Fruit fly (Drosophila melanogaster) whole organism, embryonic: ENCODE results near the gene Dif.

Experiments used
- CG11723 ChIP-seq: fragments of 200-800 bp; sonication (Bioruptor generic); optimal IDR thresholded peaks from 2 replicates; lab custom pipeline; 2017; ENCODE audit warnings: missing biosample characterization, mild to moderate bottlenecking, missing genetic modification characterization
- CG13894 ChIP-seq: fragments of 200-800 bp; sonication (Bioruptor generic); optimal IDR thresholded peaks from 3 replicates; lab custom pipeline; 2018; ENCODE audit warnings: missing biosample characterization, mild to moderate bottlenecking, missing genetic modification characterization, moderate library complexity
- CG14860 ChIP-seq: fragments of 200-800 bp; sonication (Bioruptor generic); IDR thresholded peaks from 3 replicates; pipeline ENCODE4 v1.3.6; 2022; ENCODE audit warnings: missing biosample characterization, missing genetic modification characterization; ENCODE audit not compliant: partially characterized antibody
- CG15269 ChIP-seq: fragments of 200-800 bp; sonication (Bioruptor generic); optimal IDR thresholded peaks from 2 replicates; lab custom pipeline; 2018; ENCODE audit warnings: missing biosample characterization, mild to moderate bottlenecking, missing genetic modification characterization, moderate library complexity
- CG1602 ChIP-seq: fragments of 200-800 bp; sonication (Bioruptor generic); optimal IDR thresholded peaks from 3 replicates; lab custom pipeline; 2016; ENCODE audit warnings: missing biosample characterization, missing genetic modification characterization
- CG1603 ChIP-seq: fragments of 200-800 bp; sonication (Bioruptor generic); optimal IDR thresholded peaks from 2 replicates; lab custom pipeline; 2019; ENCODE audit warnings: missing biosample characterization, mild to moderate bottlenecking, missing genetic modification characterization, moderate library complexity
- CG17186 ChIP-seq: fragments of 200-800 bp; sonication (Bioruptor generic); optimal IDR thresholded peaks from 3 replicates; lab custom pipeline; 2017; ENCODE audit warnings: missing biosample characterization, missing genetic modification reagents, missing genetic modification characterization
- CG17359 ChIP-seq: fragments of 200-800 bp; sonication (Bioruptor generic); optimal IDR thresholded peaks from 3 replicates; lab custom pipeline; 2018; ENCODE audit warnings: missing biosample characterization, mild to moderate bottlenecking, missing genetic modification characterization, moderate library complexity
- CG18011 ChIP-seq: fragments of 200-800 bp; sonication (Bioruptor generic); optimal IDR thresholded peaks from 2 replicates; lab custom pipeline; 2017; ENCODE audit warnings: missing biosample characterization, missing genetic modification characterization, mild to moderate bottlenecking, moderate library complexity, missing genotype
- CG18262 ChIP-seq: fragments of 200-800 bp; optimal IDR thresholded peaks from 3 replicates; lab custom pipeline; 2019; ENCODE audit warnings: missing biosample characterization, mild to moderate bottlenecking, missing genetic modification characterization, moderate library complexity
- CG2116 ChIP-seq: fragments of 200-800 bp; sonication (Bioruptor generic); optimal IDR thresholded peaks from 3 replicates; lab custom pipeline; 2018; ENCODE audit warnings: missing biosample characterization, mild to moderate bottlenecking, missing genetic modification characterization
- CG2199 ChIP-seq: fragments of 200-800 bp; sonication (Bioruptor generic); IDR thresholded peaks from 3 replicates; pipeline ENCODE4 v1.3.6; 2022; ENCODE audit warnings: missing biosample characterization, missing genetic modification characterization
- CG2712 ChIP-seq: fragments of 200-800 bp; optimal IDR thresholded peaks from 3 replicates; lab custom pipeline; 2019; ENCODE audit warnings: missing biosample characterization, mild to moderate bottlenecking, missing genetic modification characterization, moderate library complexity
- CG34224 ChIP-seq: fragments of 200-800 bp; sonication (Bioruptor generic); IDR thresholded peaks from 3 replicates; pipeline ENCODE4 v1.3.6; 2022; ENCODE audit warnings: missing biosample characterization, missing genetic modification characterization; ENCODE audit not compliant: partially characterized antibody
- CG3726 ChIP-seq: fragments of 200-800 bp; sonication (Bioruptor generic); IDR thresholded peaks from 3 replicates; pipeline ENCODE4, ENCODE4 v1.3.6; 2022; ENCODE audit warnings: missing biosample characterization, missing genetic modification characterization
- CG6683 ChIP-seq: fragments of 200-800 bp; sonication (Bioruptor generic); optimal IDR thresholded peaks from 2 replicates; lab custom pipeline; 2017; ENCODE audit warnings: missing biosample characterization, mild to moderate bottlenecking, missing genetic modification characterization, missing genetic modification reagents
- CG6689 ChIP-seq: fragments of 200-800 bp; sonication (Bioruptor generic); IDR thresholded peaks from 2 replicates; pipeline ENCODE4 v1.3.6; 2022; ENCODE audit warnings: missing biosample characterization, missing genetic modification characterization
- CG6791 ChIP-seq: fragments of 200-800 bp; sonication (Bioruptor generic); IDR thresholded peaks from 3 replicates; pipeline ENCODE4 v1.3.6; 2022; ENCODE audit warnings: missing biosample characterization, missing genetic modification characterization; ENCODE audit not compliant: partially characterized antibody
- Dbx ChIP-seq: fragments of 200-800 bp; sonication (Bioruptor generic); IDR thresholded peaks from 3 replicates; pipeline ENCODE4 v1.3.6; 2022; ENCODE audit warnings: missing biosample characterization, missing genetic modification characterization
- Doc3 ChIP-seq: fragments of 200-800 bp; sonication (Bioruptor generic); IDR thresholded peaks from 3 replicates; pipeline ENCODE4 v1.3.6; 2022; ENCODE audit warnings: missing biosample characterization, missing genetic modification characterization; ENCODE audit not compliant: partially characterized antibody
- Dp ChIP-seq: fragments of 200-800 bp; sonication (Bioruptor generic); optimal IDR thresholded peaks from 2 replicates; lab custom pipeline; 2018; ENCODE audit warnings: missing biosample characterization, mild to moderate bottlenecking, missing genetic modification characterization, moderate library complexity
- E2f2 ChIP-seq: fragments of 200-800 bp; sonication (Bioruptor generic); IDR thresholded peaks from 2 replicates; pipeline ENCODE4 v1.3.6; 2022; ENCODE audit warnings: missing biosample characterization, missing genetic modification characterization
- HLH4C ChIP-seq: fragments of 200-800 bp; sonication (Bioruptor generic); IDR thresholded peaks from 3 replicates; pipeline ENCODE4 v1.3.6; 2022; ENCODE audit warnings: missing biosample characterization, missing genetic modification characterization; ENCODE audit not compliant: partially characterized antibody
- HmgZ ChIP-seq: fragments of 200-800 bp; sonication (Bioruptor generic); optimal IDR thresholded peaks from 2 replicates; lab custom pipeline; 2018; ENCODE audit warnings: missing biosample characterization, mild to moderate bottlenecking, missing genetic modification characterization
- Myb ChIP-seq: fragments of 200-800 bp; sonication (Bioruptor generic); optimal IDR thresholded peaks from 2 replicates; lab custom pipeline; 2016; ENCODE audit warnings: missing biosample characterization, missing genetic modification characterization
- PHDP ChIP-seq: fragments of 200-800 bp; sonication (Bioruptor generic); optimal IDR thresholded peaks from 3 replicates; lab custom pipeline; 2018; ENCODE audit warnings: missing biosample characterization, mild to moderate bottlenecking, missing genetic modification characterization, moderate library complexity
- Six4 ChIP-seq: fragments of 200-800 bp; sonication (Bioruptor generic); optimal IDR thresholded peaks from 2 replicates; lab custom pipeline; 2016; ENCODE audit warnings: missing biosample characterization, missing genetic modification characterization
- Sry-δ ChIP-seq: fragments of 200-800 bp; sonication (Bioruptor generic); optimal IDR thresholded peaks from 2 replicates; lab custom pipeline; 2016; ENCODE audit warnings: missing biosample characterization, missing genetic modification characterization
- ab ChIP-seq: fragments of 200-800 bp; sonication (Bioruptor generic); optimal IDR thresholded peaks from 2 replicates; lab custom pipeline; 2016; ENCODE audit warnings: missing biosample characterization, missing genetic modification characterization
- bbx ChIP-seq: fragments of 200-800 bp; sonication (Bioruptor generic); IDR thresholded peaks from 2 replicates; pipeline ENCODE4 v1.3.6; 2022; ENCODE audit warnings: missing biosample characterization, missing genetic modification characterization; ENCODE audit not compliant: partially characterized antibody
- cad ChIP-seq: fragments of >200 bp; optimal IDR thresholded peaks from 2 replicates; lab custom pipeline; 2017; ENCODE audit warnings: missing biosample characterization, missing genetic modification characterization
- crp ChIP-seq, 2 experiments: fragments of 200-800 bp; sonication (Bioruptor generic); optimal IDR thresholded peaks; 2 replicates in 1 of 2; 3 replicates in 1 of 2; lab custom pipeline; 2017; ENCODE audit warnings: missing biosample characterization in 2 of 2, missing genetic modification characterization in 2 of 2, mild to moderate bottlenecking in 1 of 2, moderate library complexity in 1 of 2
- dan ChIP-seq: fragments of 200-800 bp; sonication (Bioruptor generic); IDR thresholded peaks from 2 replicates; pipeline ENCODE4 v1.3.6; 2022; ENCODE audit warnings: missing biosample characterization, missing genetic modification characterization
- gfzf ChIP-seq: fragments of 200-800 bp; sonication (Bioruptor generic); optimal IDR thresholded peaks from 2 replicates; lab custom pipeline; 2016; ENCODE audit warnings: missing biosample characterization, mild to moderate bottlenecking, missing genetic modification characterization, moderate library complexity
- her ChIP-seq: fragments of 200-800 bp; sonication (Bioruptor generic); optimal IDR thresholded peaks from 2 replicates; lab custom pipeline; 2016; ENCODE audit warnings: missing biosample characterization, missing genetic modification characterization
- ken ChIP-seq: fragments of 200-800 bp; sonication (Bioruptor generic); IDR thresholded peaks from 3 replicates; pipeline ENCODE4 v1.3.6; 2022; ENCODE audit warnings: missing biosample characterization, missing genetic modification characterization
- lola ChIP-seq, 3 experiments: fragments of >200 bp in 2 of 3; fragments of 200-800 bp in 1 of 3; sonication (Bioruptor generic) in 1 of 3; optimal IDR thresholded peaks; 2 replicates each; lab custom pipeline; 2017 to 2019; ENCODE audit warnings: missing biosample characterization in 3 of 3, missing genetic modification characterization in 3 of 3, mild to moderate bottlenecking in 1 of 3, moderate library complexity in 1 of 3
- mam ChIP-seq: fragments of 200-800 bp; sonication (Bioruptor generic); optimal IDR thresholded peaks from 3 replicates; lab custom pipeline; 2016; ENCODE audit warnings: missing biosample characterization, missing genetic modification characterization
- nerfin-1 ChIP-seq: fragments of 200-800 bp; sonication (Bioruptor generic); optimal IDR thresholded peaks from 3 replicates; lab custom pipeline; 2019; ENCODE audit warnings: missing biosample characterization, mild to moderate bottlenecking, missing genetic modification characterization, moderate library complexity
- phol ChIP-seq: fragments of 200-800 bp; sonication (Bioruptor generic); optimal IDR thresholded peaks from 3 replicates; lab custom pipeline; 2018; ENCODE audit warnings: missing biosample characterization, mild to moderate bottlenecking, missing genetic modification characterization, moderate library complexity
- pnt ChIP-seq: fragments of 200-800 bp; sonication (Bioruptor generic); optimal IDR thresholded peaks from 3 replicates; lab custom pipeline; 2016; ENCODE audit warnings: missing biosample characterization, missing genetic modification characterization
- sqz ChIP-seq: fragments of 200-800 bp; sonication (Bioruptor generic); optimal IDR thresholded peaks from 3 replicates; lab custom pipeline; 2018; ENCODE audit warnings: missing biosample characterization, mild to moderate bottlenecking, missing genetic modification characterization
- stwl ChIP-seq: fragments of 200-800 bp; sonication (Bioruptor generic); optimal IDR thresholded peaks from 3 replicates; lab custom pipeline; 2018; ENCODE audit warnings: missing biosample characterization, mild to moderate bottlenecking, missing genetic modification characterization, moderate library complexity
- tio ChIP-seq: fragments of 200-800 bp; sonication (Bioruptor generic); optimal IDR thresholded peaks from 2 replicates; lab custom pipeline; 2017; ENCODE audit warnings: missing biosample characterization, missing genetic modification characterization, inconsistent platforms
- unc-4 ChIP-seq: fragments of 200-800 bp; sonication (Bioruptor generic); IDR thresholded peaks from 2 replicates; pipeline ENCODE4 v1.3.6; 2022; ENCODE audit warnings: missing biosample characterization, missing genetic modification characterization; ENCODE audit not compliant: partially characterized antibody
- unpg ChIP-seq: fragments of 200-800 bp; sonication (Bioruptor generic); optimal IDR thresholded peaks from 3 replicates; lab custom pipeline; 2018; ENCODE audit warnings: missing biosample characterization, mild to moderate bottlenecking, missing genetic modification characterization, moderate library complexity
- vnd ChIP-seq: fragments of 200-800 bp; sonication (Bioruptor generic); IDR thresholded peaks from 3 replicates; pipeline ENCODE4 v1.3.6; 2022; ENCODE audit warnings: missing biosample characterization, missing genetic modification characterization; ENCODE audit not compliant: partially characterized antibody
- wek ChIP-seq: fragments of 200-800 bp; sonication (Bioruptor generic); optimal IDR thresholded peaks from 3 replicates; lab custom pipeline; 2018; ENCODE audit warnings: missing biosample characterization, mild to moderate bottlenecking, missing genetic modification characterization, moderate library complexity

The Dif gene

DNA sequence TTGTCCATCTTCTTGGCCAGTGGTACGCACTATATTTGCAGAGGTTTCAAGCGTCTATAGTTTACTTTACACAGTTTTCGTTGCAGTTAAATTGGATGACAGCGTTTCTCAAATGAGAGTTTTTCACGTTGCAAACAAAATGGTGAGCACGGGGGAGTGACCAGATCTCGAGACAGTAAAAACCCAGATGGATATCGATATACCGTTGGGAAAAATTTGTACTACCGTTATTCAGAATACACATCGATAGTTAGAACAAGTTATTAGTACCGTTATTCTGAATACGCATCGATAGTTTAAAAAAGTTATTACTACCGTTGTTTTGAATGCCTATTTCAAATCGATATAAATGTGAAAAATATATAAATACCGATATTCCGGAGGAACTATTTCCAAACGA, 44.7 kb upstream of the Dif start, which contains the start of gene cass (continued):
- TF ChIP-seq nerfin-1 (tag; lab: Kevin White, UChicago) (peak; percentile 45), CG18262 (peak; percentile 13), CG15269 (tag; lab: Kevin White, UChicago) (peak; percentile 23), bbx (GFP tag; lab: Robert Waterston, UW) (peak; percentile 93), HmgZ (tag; lab: Kevin White, UChicago) (peak; percentile 62), ab (GFP tag; lab: Kevin White, UChicago) (no peak), Dp (GFP tag; lab: Kevin White, UChicago) (peak; percentile 66), Myb (GFP tag; lab: Kevin White, UChicago) (peak; percentile 88), dan (GFP tag; lab: Robert Waterston, UW) (no peak), CG2712 (peak; percentile 59), CG3726 (GFP tag; lab: Robert Waterston, UW) (no peak), unpg (peak; percentile 23), Six4 (GFP tag; lab: Kevin White, UChicago) (no peak), tio (no peak), CG11723 (GFP tag; lab: Kevin White, UChicago) (no peak), CG34224 (GFP tag; lab: Robert Waterston, UW) (peak; percentile 92), CG1602 (no peak), CG6791 (peak; percentile 95), CG14860 (peak; percentile 84), PHDP (no peak), vnd (peak; percentile 88), sqz (GFP tag; lab: Kevin White, UChicago) (peak; percentile 67), CG2116 (GFP tag; lab: Kevin White, UChicago) (peak; percentile 77), pnt (GFP tag; lab: Kevin White, UChicago) (no peak), cad (GFP tag; lab: Kevin White, UChicago) (no peak), E2f2 (GFP tag; lab: Robert Waterston, UW) (peak; percentile 71), her (GFP tag; lab: Kevin White, UChicago) (peak; percentile 38), CG6683 (no peak), Dbx (GFP tag; lab: Robert Waterston, UW) (no peak; the same call in 2 of the 3 replicates), crp (GFP tag; optimal IDR thresholded peaks at IDR 0.05; lab: Kevin White, UChicago) (peak in 1 of 2 experiments; percentile 54), gfzf (GFP tag; lab: Kevin White, UChicago) (peak; percentile 88), unc-4 (GFP tag; lab: Robert Waterston, UW) (peak; percentile 93), CG17186 (GFP tag; lab: Kevin White, UChicago) (peak; percentile 17), HLH4C (GFP tag; lab: Robert Waterston, UW) (peak; percentile 91), CG1603 (peak; percentile 75), stwl (peak; percentile 92), Sry-δ (GFP tag; lab: Kevin White, UChicago) (peak; percentile 86)
- TF ChIP-seq, all 482 proteins: peak for 96

DNA sequence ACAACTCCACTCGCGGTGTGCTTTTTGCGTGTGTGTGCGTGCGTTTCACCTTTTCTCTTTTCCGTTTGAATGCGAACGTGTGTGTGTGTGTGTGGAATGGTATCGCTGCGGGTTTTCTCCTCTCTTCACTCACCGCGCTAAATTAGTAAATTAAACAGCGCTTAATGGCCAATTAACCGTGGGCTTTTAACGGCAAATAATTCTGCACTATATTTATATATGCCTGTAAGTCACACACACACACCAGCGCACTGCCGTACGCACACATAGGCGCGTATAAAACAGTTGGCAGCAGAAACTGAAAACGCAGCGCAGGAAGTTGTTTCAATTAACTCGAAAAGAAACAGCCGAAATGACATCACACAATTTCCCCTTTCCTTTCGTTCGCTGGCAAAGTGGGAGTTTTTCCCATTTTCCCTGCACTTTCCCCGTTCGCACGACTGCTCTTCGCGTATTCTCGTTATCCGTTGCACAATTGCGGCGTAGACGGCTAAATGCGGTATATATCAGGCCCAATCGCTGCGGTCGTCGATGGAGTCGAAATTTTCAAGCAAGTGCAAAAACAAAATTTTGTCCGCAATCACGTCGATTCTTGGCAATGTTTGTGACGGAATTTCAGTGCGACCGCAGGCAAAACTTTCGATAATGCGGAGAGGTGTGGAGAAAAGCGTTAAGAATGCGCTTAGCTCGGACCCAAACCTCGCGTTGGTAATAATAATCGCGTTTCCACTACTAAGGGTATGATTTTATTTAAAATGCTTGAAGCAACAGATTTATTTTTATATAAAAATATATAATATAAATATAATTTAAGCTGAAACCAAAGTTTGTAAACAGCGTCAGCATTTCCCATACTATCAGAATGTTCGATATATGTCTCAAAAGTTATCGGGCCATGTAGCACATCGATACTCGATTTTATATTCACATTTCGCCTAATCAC, 39.9 kb upstream of the Dif start, which contains the start of gene BicD:
Gene BicD (minus strand): TSS at position 634 of the 943 bp plus-strand sequence.
- no peak for TF ChIP-seq lola (GFP tag; optimal IDR thresholded peaks at IDR 0.05; lab: Kevin White, UChicago)
- TF ChIP-seq pnt (GFP tag; lab: Kevin White, UChicago), result no peak
- TF ChIP-seq ken (GFP tag; lab: Robert Waterston, UW), result no peak
- TF ChIP-seq wek (GFP tag; lab: Kevin White, UChicago), result peak; percentile 37
- no peak for TF ChIP-seq mam (GFP tag; lab: Kevin White, UChicago)
- peak; percentile 60; the same call in 2 of the 3 replicates for TF ChIP-seq Doc3 (GFP tag; lab: Robert Waterston, UW)
- no peak for TF ChIP-seq CG6689 (GFP tag; lab: Robert Waterston, UW)
- TF ChIP-seq CG2199 (GFP tag; lab: Robert Waterston, UW), result 0 out of 3 replicates have a peak, but pooled peaks have one; percentile 26
- TF ChIP-seq phol (tag; lab: Kevin White, UChicago), result peak; percentile 58
- peak; percentile 51 for TF ChIP-seq CG13894 (tag; lab: Kevin White, UChicago)
- no peak for TF ChIP-seq CG18011 (GFP tag; lab: Kevin White, UChicago)
- peak; percentile 41; the same call in 1 of the 2 replicates for TF ChIP-seq E2f2 (GFP tag; lab: Robert Waterston, UW)
- no peak for TF ChIP-seq CG17359 (tag; lab: Kevin White, UChicago)
